Fruit fly (Drosophila melanogaster) whole organism, embryonic: ENCODE data around the gene Cp7Fa.

Source experiments
- CG11456 ChIP-seq: fragments of 200-800 bp; sonication (Bioruptor generic); IDR thresholded peaks from 3 replicates; pipeline ENCODE4 v1.3.6; 2022; ENCODE audit warnings: missing biosample characterization, missing genetic modification characterization
- CG32772 ChIP-seq: fragments of 200-800 bp; sonication (Bioruptor generic); IDR thresholded peaks from 2 replicates; pipeline ENCODE4 v1.3.6; 2022; ENCODE audit warnings: missing biosample characterization, missing genetic modification characterization
- Fer1 ChIP-seq: fragments of 200-800 bp; sonication (Bioruptor generic); optimal IDR thresholded peaks from 2 replicates; lab custom pipeline; 2017; ENCODE audit warnings: missing biosample characterization, mild to moderate bottlenecking, missing genetic modification characterization
- stc ChIP-seq: fragments of 200-800 bp; sonication (Bioruptor generic); IDR thresholded peaks from 2 replicates; pipeline ENCODE4 v1.3.6; 2022; ENCODE audit warnings: missing biosample characterization, missing genetic modification characterization

- TF ChIP-seq CG32772 (GFP tag; lab: Robert Waterston, UW) (no peak), stc (GFP tag; lab: Robert Waterston, UW) (no peak), Fer1 (GFP tag; lab: Kevin White, UChicago) (no peak), CG11456 (GFP tag; lab: Robert Waterston, UW) (no peak)
These were observed 48.0 kb upstream of the Cp7Fa start for dm6 chrX:8422643-8423042.
